Worm (Caenorhabditis elegans): ENCODE measurements around the gene K08C7.4.

DNA sequence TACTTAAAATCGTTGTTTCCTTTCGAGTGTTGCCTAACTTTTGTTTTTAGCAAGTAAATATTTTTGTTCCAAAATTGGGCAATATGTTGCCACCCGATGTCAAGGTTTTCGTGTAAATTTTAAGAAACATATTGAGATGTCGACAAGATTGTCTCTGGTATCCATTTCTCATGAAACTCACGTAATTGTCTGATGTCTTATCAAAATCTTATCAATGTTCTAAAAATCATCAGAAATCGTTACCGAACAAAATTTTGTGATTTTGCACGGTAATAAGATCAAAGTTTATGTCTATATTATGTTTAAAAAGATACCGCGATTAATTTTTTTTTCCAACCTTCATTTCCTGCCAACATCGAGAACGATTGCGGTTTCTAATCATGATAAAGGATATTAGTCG, 18.7 kb upstream of the K08C7.4 start:
- TF ChIP-seq elt-1 (tag; optimal IDR thresholded peaks at IDR 0.05) (no peak), nhr-237 (tag; optimal IDR thresholded peaks at IDR 0.05) (no peak), lin-11 (tag; optimal IDR thresholded peaks at IDR 0.05) (no peak)
